Worm (Caenorhabditis elegans): ENCODE results near the gene Y49A3A.3.
A peak's percentile ranks its signal among the peaks of the same experiment; 100 is the strongest.

The Y49A3A.3 gene

DNA sequence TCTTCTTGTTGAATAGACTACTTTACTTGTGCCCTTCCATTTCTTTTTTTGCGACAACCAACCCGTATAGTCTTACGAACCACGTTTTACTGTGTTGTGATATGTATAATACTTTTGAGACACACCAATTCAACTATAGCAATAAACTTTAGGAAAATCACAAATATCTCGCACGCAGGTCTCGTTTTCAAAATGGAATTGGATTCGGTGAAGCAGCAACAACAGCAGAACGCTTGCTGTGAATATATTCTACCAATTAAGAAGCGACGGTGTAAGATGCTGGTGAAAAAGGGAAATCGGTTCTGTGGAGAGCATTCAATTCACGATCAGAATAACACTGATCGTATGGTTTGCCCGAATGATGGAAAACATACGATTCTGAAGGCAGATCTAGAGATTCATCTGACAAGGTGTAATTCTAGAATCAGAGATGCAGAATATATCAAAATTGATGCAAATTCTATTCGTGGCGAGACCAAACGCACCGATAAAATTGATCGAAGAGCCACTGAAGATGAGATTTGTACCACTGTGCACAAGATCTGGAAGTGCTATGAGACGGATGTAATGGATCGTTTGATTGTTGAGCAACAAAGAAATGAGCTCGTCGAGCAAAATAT is at the start of gene Y49A3A.3 (continued):
- no peak for TF ChIP-seq attf-3 (GFP tag; conservative IDR thresholded peaks at IDR 0.05)
- no peak for TF ChIP-seq ccch-3 (GFP tag; optimal IDR thresholded peaks at IDR 0.05)
- no peak for TF ChIP-seq egl-44 (GFP tag; IDR thresholded peaks at IDR 0.05)
- no peak for TF ChIP-seq Y56A3A.18 (GFP tag; IDR thresholded peaks at IDR 0.05)
- no peak for TF ChIP-seq somi-1 (GFP tag; optimal IDR thresholded peaks at IDR 0.05)
- no peak for TF ChIP-seq unc-62 (GFP tag; optimal IDR thresholded peaks at IDR 0.05)
- TF ChIP-seq nhr-90 (tag; optimal IDR thresholded peaks at IDR 0.05) = peak; percentile 36
- TF ChIP-seq dpff-1 (tag; optimal IDR thresholded peaks at IDR 0.05) = peak; percentile 43
- TF ChIP-seq egl-18 (GFP tag; IDR thresholded peaks at IDR 0.05) = no peak
- peak; percentile 89 for TF ChIP-seq ceh-79 (tag; optimal IDR thresholded peaks at IDR 0.05)
- no peak for TF ChIP-seq pha-4 (tag; optimal IDR thresholded peaks at IDR 0.05)
- TF ChIP-seq F22D6.2 (tag; optimal IDR thresholded peaks at IDR 0.05) = peak; percentile 23
- TF ChIP-seq B0261.1 (tag; optimal IDR thresholded peaks at IDR 0.05) = no peak
- peak; percentile 72 for TF ChIP-seq ztf-26 (tag; optimal IDR thresholded peaks at IDR 0.05)
- peak; percentile 13 for TF ChIP-seq akir-1 (GFP tag; optimal IDR thresholded peaks at IDR 0.05)
- no peak for TF ChIP-seq B0019.2 (GFP tag; conservative IDR thresholded peaks at IDR 0.05)
- TF ChIP-seq ets-4 (GFP tag; optimal IDR thresholded peaks at IDR 0.05) = no peak
- no peak for TF ChIP-seq xnd-1 (tag; optimal IDR thresholded peaks at IDR 0.05)
- TF ChIP-seq K11D2.4 (GFP tag; IDR thresholded peaks at IDR 0.05) = peak; percentile 59; the same call in 1 of the 2 replicates
- peak; percentile 23; the same call in 1 of the 2 replicates for TF ChIP-seq hmg-1.2 (GFP tag; IDR thresholded peaks at IDR 0.05)
- peak; percentile 88 for TF ChIP-seq athp-1 (tag; optimal IDR thresholded peaks at IDR 0.05)
- no peak for TF ChIP-seq Y53F4B.3 (GFP tag; IDR thresholded peaks at IDR 0.05)
- TF ChIP-seq F33H1.4 (GFP tag; IDR thresholded peaks at IDR 0.05) = no peak
- peak; percentile 43 for TF ChIP-seq attf-5 (GFP tag; optimal IDR thresholded peaks at IDR 0.05)
- TF ChIP-seq gei-17 (GFP tag; optimal IDR thresholded peaks at IDR 0.05) = peak; percentile 24
- peak; percentile 33 for TF ChIP-seq die-1 (tag; optimal IDR thresholded peaks at IDR 0.05)
- TF ChIP-seq lin-40 (tag; optimal IDR thresholded peaks at IDR 0.05) = peak; percentile 82
- peak; percentile 91 for TF ChIP-seq chd-7 (tag; optimal IDR thresholded peaks at IDR 0.05)
- TF ChIP-seq madf-3 (GFP tag; IDR thresholded peaks at IDR 0.05) = 0 out of 2 replicates have a peak, but pooled peaks have one; percentile 25
- 0 out of 2 replicates have a peak, but pooled peaks have one; percentile 13 for TF ChIP-seq C06A6.2 (GFP tag; conservative IDR thresholded peaks at IDR 0.05)
- TF ChIP-seq lin-26 (GFP tag; IDR thresholded peaks at IDR 0.05) = 0 out of 2 replicates have a peak, but pooled peaks have one; percentile 19
- no peak for TF ChIP-seq T07F8.4 (tag; optimal IDR thresholded peaks at IDR 0.05)
- no peak for TF ChIP-seq egrh-3 (GFP tag; IDR thresholded peaks at IDR 0.05)
- no peak for TF ChIP-seq ceh-40 (GFP tag; IDR thresholded peaks at IDR 0.05)
- no peak for TF ChIP-seq efl-1 (GFP tag; optimal IDR thresholded peaks at IDR 0.05)
- peak; percentile 54 for TF ChIP-seq tbp1 (GFP tag; optimal IDR thresholded peaks at IDR 0.05)
- peak; percentile 65 for TF ChIP-seq B0035.1 (tag; optimal IDR thresholded peaks at IDR 0.05)
- 0 out of 2 replicates have a peak, but pooled peaks have one; percentile 22 for TF ChIP-seq nfya-2 (GFP tag; IDR thresholded peaks at IDR 0.05)
- no peak for TF ChIP-seq hlh-26 (GFP tag; conservative IDR thresholded peaks at IDR 0.05)
- no peak for TF ChIP-seq nhr-179 (tag; optimal IDR thresholded peaks at IDR 0.05)
- TF ChIP-seq ztf-22 (GFP tag; optimal IDR thresholded peaks at IDR 0.05) = peak; percentile 16
- peak; percentile 43 for TF ChIP-seq lin-54 (GFP tag; optimal IDR thresholded peaks at IDR 0.05)
- no peak for TF ChIP-seq cebp-1 (GFP tag; IDR thresholded peaks at IDR 0.05)
- TF ChIP-seq cebp-1 (tag; optimal IDR thresholded peaks at IDR 0.05) = peak; percentile 70
- no peak for TF ChIP-seq unc-130 (GFP tag; optimal IDR thresholded peaks at IDR 0.05)
- no peak for TF ChIP-seq T26A5.8 (tag; optimal IDR thresholded peaks at IDR 0.05)
- TF ChIP-seq Y79H2A.3 (GFP tag; conservative IDR thresholded peaks at IDR 0.05) = no peak; the same call in 1 of the 2 replicates
- TF ChIP-seq aptf-2 (GFP tag; conservative IDR thresholded peaks at IDR 0.05) = no peak
- TF ChIP-seq dox-1 (GFP tag; IDR thresholded peaks at IDR 0.05) = peak; percentile 34; the same call in 1 of the 2 replicates

Measured in whole organism, young adult.